Fruit fly (Drosophila melanogaster) whole organism, embryonic: Measurements from ENCODE around the gene CG13008.

ENCODE experiments used
- Aef1 ChIP-seq: fragments of 200-800 bp; sonication (Bioruptor generic); IDR thresholded peaks from 3 replicates; pipeline ENCODE4 v1.3.6; 2022; ENCODE audit warnings: missing biosample characterization, missing genetic modification characterization
- B-H2 ChIP-seq: fragments of 200-800 bp; sonication (Bioruptor generic); optimal IDR thresholded peaks from 2 replicates; lab custom pipeline; 2018; ENCODE audit warnings: missing biosample characterization, mild to moderate bottlenecking, missing genetic modification characterization
- CG10654 ChIP-seq: fragments of 200-800 bp; sonication (Bioruptor generic); optimal IDR thresholded peaks from 2 replicates; lab custom pipeline; 2016; ENCODE audit warnings: missing biosample characterization, missing genetic modification characterization
- CG11560 ChIP-seq: fragments of 200-800 bp; sonication (Bioruptor generic); IDR thresholded peaks from 3 replicates; pipeline ENCODE4 v1.3.6; 2022; ENCODE audit warnings: missing biosample characterization, missing genetic modification characterization
- CG11723 ChIP-seq: fragments of 200-800 bp; sonication (Bioruptor generic); optimal IDR thresholded peaks from 2 replicates; lab custom pipeline; 2017; ENCODE audit warnings: missing biosample characterization, mild to moderate bottlenecking, missing genetic modification characterization
- CG12769 ChIP-seq: fragments of 200-800 bp; sonication (Bioruptor generic); optimal IDR thresholded peaks from 2 replicates; lab custom pipeline; 2019; ENCODE audit warnings: missing biosample characterization, mild to moderate bottlenecking, missing genetic modification characterization, moderate library complexity
- CG13287 ChIP-seq: fragments of 200-800 bp; sonication (Bioruptor generic); IDR thresholded peaks from 2 replicates; pipeline ENCODE4 v1.3.6; 2022; ENCODE audit warnings: missing biosample characterization, missing genetic modification characterization; ENCODE audit not compliant: partially characterized antibody
- CG13296 ChIP-seq: fragments of 200-800 bp; sonication (Bioruptor generic); optimal IDR thresholded peaks from 3 replicates; lab custom pipeline; 2018; ENCODE audit warnings: missing biosample characterization, mild to moderate bottlenecking, missing genetic modification characterization
- CG13894 ChIP-seq: fragments of 200-800 bp; sonication (Bioruptor generic); optimal IDR thresholded peaks from 3 replicates; lab custom pipeline; 2018; ENCODE audit warnings: missing biosample characterization, mild to moderate bottlenecking, missing genetic modification characterization, moderate library complexity
- CG2120 ChIP-seq: fragments of 200-800 bp; sonication (Bioruptor generic); optimal IDR thresholded peaks from 3 replicates; lab custom pipeline; 2016; ENCODE audit warnings: missing biosample characterization, missing genetic modification characterization
- CG2712 ChIP-seq: fragments of 200-800 bp; optimal IDR thresholded peaks from 3 replicates; lab custom pipeline; 2019; ENCODE audit warnings: missing biosample characterization, mild to moderate bottlenecking, missing genetic modification characterization, moderate library complexity
- CG31365 ChIP-seq: fragments of 200-800 bp; sonication (Bioruptor generic); optimal IDR thresholded peaks from 2 replicates; lab custom pipeline; 2018; ENCODE audit warnings: missing biosample characterization, mild to moderate bottlenecking, missing genetic modification characterization
- CG34422 ChIP-seq: fragments of 200-800 bp; sonication (Bioruptor generic); IDR thresholded peaks from 3 replicates; pipeline ENCODE4 v1.3.6; 2022; ENCODE audit warnings: missing biosample characterization, missing genetic modification characterization
- CG3847 ChIP-seq: fragments of 200-800 bp; sonication (Bioruptor generic); IDR thresholded peaks from 2 replicates; pipeline ENCODE4 v1.3.6; 2022; ENCODE audit warnings: missing biosample characterization, missing genetic modification characterization
- CG3995 ChIP-seq: fragments of 200-800 bp; sonication (Bioruptor generic); optimal IDR thresholded peaks from 3 replicates; lab custom pipeline; 2016; ENCODE audit warnings: missing biosample characterization, missing genetic modification characterization
- CG4617 ChIP-seq: fragments of 200-800 bp; sonication (Bioruptor generic); optimal IDR thresholded peaks from 3 replicates; lab custom pipeline; 2016; ENCODE audit warnings: missing biosample characterization, missing genetic modification characterization, borderline replicate concordance
- CG6683 ChIP-seq: fragments of 200-800 bp; sonication (Bioruptor generic); optimal IDR thresholded peaks from 2 replicates; lab custom pipeline; 2017; ENCODE audit warnings: missing biosample characterization, mild to moderate bottlenecking, missing genetic modification characterization, missing genetic modification reagents
- CG9437 ChIP-seq: fragments of 200-800 bp; sonication (Bioruptor generic); optimal IDR thresholded peaks from 2 replicates; lab custom pipeline; 2018; ENCODE audit warnings: missing biosample characterization, mild to moderate bottlenecking, missing genetic modification characterization
- CG9932 ChIP-seq: fragments of 200-800 bp; sonication (Bioruptor generic); IDR thresholded peaks from 2 replicates; pipeline ENCODE4 v1.3.6; 2022; ENCODE audit warnings: missing biosample characterization, missing genetic modification characterization
- Camta ChIP-seq: fragments of 200-800 bp; sonication (Bioruptor generic); optimal IDR thresholded peaks from 2 replicates; lab custom pipeline; 2016; ENCODE audit warnings: missing biosample characterization, missing genetic modification characterization
- Chrac-16 ChIP-seq: fragments of 200-800 bp; sonication (Bioruptor generic); optimal IDR thresholded peaks from 3 replicates; lab custom pipeline; 2016; ENCODE audit warnings: missing biosample characterization, missing genetic modification characterization
- CkIIα-i1 ChIP-seq: fragments of 200-800 bp; sonication (Bioruptor generic); IDR thresholded peaks from 2 replicates; pipeline ENCODE4 v1.3.6; 2022; ENCODE audit warnings: missing biosample characterization, missing genetic modification characterization
- Dek ChIP-seq: fragments of 200-800 bp; sonication (Bioruptor generic); optimal IDR thresholded peaks from 3 replicates; lab custom pipeline; 2019; ENCODE audit warnings: missing biosample characterization, mild to moderate bottlenecking, missing genetic modification characterization, moderate library complexity
- Doc2 ChIP-seq: fragments of 200-800 bp; sonication (Bioruptor generic); IDR thresholded peaks from 2 replicates; pipeline ENCODE4 v1.3.6; 2022; ENCODE audit warnings: missing biosample characterization, missing genetic modification characterization
- Doc3 ChIP-seq: fragments of 200-800 bp; sonication (Bioruptor generic); IDR thresholded peaks from 3 replicates; pipeline ENCODE4 v1.3.6; 2022; ENCODE audit warnings: missing biosample characterization, missing genetic modification characterization; ENCODE audit not compliant: partially characterized antibody
- Ets65A ChIP-seq: fragments of 200-800 bp; sonication (Bioruptor generic); peaks from one replicate; lab custom pipeline; 2016; ENCODE audit warnings: missing biosample characterization, missing genetic modification characterization
- Fer3 ChIP-seq: fragments of 200-800 bp; sonication (Bioruptor generic); optimal IDR thresholded peaks from 2 replicates; lab custom pipeline; 2018; ENCODE audit warnings: missing biosample characterization, mild to moderate bottlenecking, missing genetic modification characterization, moderate library complexity
- Gsc ChIP-seq: fragments of 200-800 bp; sonication (Bioruptor generic); IDR thresholded peaks from 2 replicates; pipeline ENCODE4 v1.3.6; 2022; ENCODE audit warnings: missing biosample characterization, missing genetic modification characterization
- Hr39 ChIP-seq: fragments of >200 bp; optimal IDR thresholded peaks from 2 replicates; lab custom pipeline; 2017
- Hr78 ChIP-seq, 2 experiments: fragments of 200-800 bp in 1 of 2; fragments of >200 bp in 1 of 2; sonication (Bioruptor generic) in 1 of 2; optimal IDR thresholded peaks; 2 replicates each; lab custom pipeline; 2017 to 2019; ENCODE audit warnings: missing biosample characterization in 2 of 2, missing genetic modification characterization in 2 of 2, mild to moderate bottlenecking in 1 of 2, moderate library complexity in 1 of 2
- Lim3 ChIP-seq: fragments of 200-800 bp; sonication (Bioruptor generic); IDR thresholded peaks from 2 replicates; pipeline ENCODE4 v1.3.6; 2022; ENCODE audit warnings: missing biosample characterization, missing genetic modification characterization
- Lpt ChIP-seq: fragments of >200 bp; optimal IDR thresholded peaks from 2 replicates; lab custom pipeline; 2018; ENCODE audit warnings: missing biosample characterization, missing genetic modification characterization
- MBD-R2 ChIP-seq: fragments of 200-800 bp; sonication (Bioruptor generic); IDR thresholded peaks from 2 replicates; pipeline ENCODE4 v1.3.6; 2022; ENCODE audit warnings: missing biosample characterization, missing genetic modification characterization
- Ravus ChIP-seq: fragments of 200-800 bp; sonication (Bioruptor generic); IDR thresholded peaks from 2 replicates; pipeline ENCODE4 v1.3.6; 2022; ENCODE audit warnings: missing biosample characterization, missing genetic modification characterization
- Taf1 ChIP-seq: fragments of 200-800 bp; sonication (Bioruptor generic); IDR thresholded peaks from 2 replicates; pipeline ENCODE4 v1.3.6; 2022; ENCODE audit warnings: missing biosample characterization, missing genetic modification characterization
- amos ChIP-seq: fragments of 200-800 bp; sonication (Bioruptor generic); IDR thresholded peaks from 2 replicates; pipeline ENCODE4 v1.3.6; 2022; ENCODE audit warnings: missing biosample characterization, missing genetic modification characterization; ENCODE audit not compliant: partially characterized antibody
- disco-r ChIP-seq: fragments of 200-800 bp; sonication (Bioruptor generic); optimal IDR thresholded peaks from 2 replicates; lab custom pipeline; 2016; ENCODE audit warnings: missing biosample characterization, missing genetic modification characterization
- ems ChIP-seq: fragments of 200-800 bp; sonication (Bioruptor generic); optimal IDR thresholded peaks from 3 replicates; lab custom pipeline; 2016; ENCODE audit warnings: missing biosample characterization, missing genetic modification characterization
- esg ChIP-seq: fragments of 200-800 bp; sonication (Bioruptor generic); conservative IDR thresholded peaks from 2 replicates; pipeline ENCODE4 v1.3.6; 2022; ENCODE audit warnings: missing biosample characterization, missing genetic modification characterization
- hbn ChIP-seq: fragments of 200-800 bp; sonication (Bioruptor generic); IDR thresholded peaks from 2 replicates; pipeline ENCODE4 v1.3.6; 2022; ENCODE audit warnings: missing biosample characterization, missing genetic modification characterization; ENCODE audit not compliant: partially characterized antibody
- lov ChIP-seq, 2 experiments: fragments of 200-800 bp in 1 of 2; fragments of >200 bp in 1 of 2; sonication (Bioruptor generic) in 1 of 2; IDR thresholded peaks in 1 of 2; optimal IDR thresholded peaks in 1 of 2; 2 replicates in 1 of 2; 3 replicates in 1 of 2; pipeline versions ENCODE4 v1.3.6 to Lab custom; 2017 to 2022; ENCODE audit warnings: missing biosample characterization in 1 of 2, missing genetic modification characterization in 1 of 2
- mam ChIP-seq: fragments of 200-800 bp; sonication (Bioruptor generic); optimal IDR thresholded peaks from 3 replicates; lab custom pipeline; 2016; ENCODE audit warnings: missing biosample characterization, missing genetic modification characterization
- mld ChIP-seq: fragments of 200-800 bp; sonication (Bioruptor generic); IDR thresholded peaks from 3 replicates; pipeline ENCODE4 v1.3.6; 2022; ENCODE audit warnings: missing biosample characterization, missing genetic modification characterization; ENCODE audit not compliant: partially characterized antibody
- nerfin-1 ChIP-seq: fragments of 200-800 bp; sonication (Bioruptor generic); optimal IDR thresholded peaks from 3 replicates; lab custom pipeline; 2019; ENCODE audit warnings: missing biosample characterization, mild to moderate bottlenecking, missing genetic modification characterization, moderate library complexity
- odd ChIP-seq: fragments of 200-800 bp; sonication (Bioruptor generic); optimal IDR thresholded peaks from 2 replicates; lab custom pipeline; 2017; ENCODE audit warnings: missing biosample characterization, mild to moderate bottlenecking, missing genetic modification characterization
- pb ChIP-seq: fragments of 200-800 bp; sonication (Bioruptor generic); optimal IDR thresholded peaks from 3 replicates; lab custom pipeline; 2016; ENCODE audit warnings: missing biosample characterization, missing genetic modification characterization
- pho ChIP-seq: fragments of 200-800 bp; sonication (Bioruptor generic); optimal IDR thresholded peaks from 2 replicates; lab custom pipeline; 2016; ENCODE audit warnings: missing biosample characterization, missing genetic modification characterization
- repo ChIP-seq: fragments of 200-800 bp; sonication (Bioruptor generic); optimal IDR thresholded peaks from 2 replicates; lab custom pipeline; 2016; ENCODE audit warnings: missing biosample characterization, missing genetic modification characterization
- row ChIP-seq: fragments of 200-800 bp; sonication (Bioruptor generic); IDR thresholded peaks from 3 replicates; pipeline ENCODE4 v1.3.6; 2022; ENCODE audit warnings: missing biosample characterization, missing genetic modification characterization
- tap ChIP-seq: fragments of 200-800 bp; optimal IDR thresholded peaks from 3 replicates; lab custom pipeline; 2019; ENCODE audit warnings: missing biosample characterization, mild to moderate bottlenecking, missing genetic modification characterization, moderate library complexity

The CG13008 gene

DNA sequence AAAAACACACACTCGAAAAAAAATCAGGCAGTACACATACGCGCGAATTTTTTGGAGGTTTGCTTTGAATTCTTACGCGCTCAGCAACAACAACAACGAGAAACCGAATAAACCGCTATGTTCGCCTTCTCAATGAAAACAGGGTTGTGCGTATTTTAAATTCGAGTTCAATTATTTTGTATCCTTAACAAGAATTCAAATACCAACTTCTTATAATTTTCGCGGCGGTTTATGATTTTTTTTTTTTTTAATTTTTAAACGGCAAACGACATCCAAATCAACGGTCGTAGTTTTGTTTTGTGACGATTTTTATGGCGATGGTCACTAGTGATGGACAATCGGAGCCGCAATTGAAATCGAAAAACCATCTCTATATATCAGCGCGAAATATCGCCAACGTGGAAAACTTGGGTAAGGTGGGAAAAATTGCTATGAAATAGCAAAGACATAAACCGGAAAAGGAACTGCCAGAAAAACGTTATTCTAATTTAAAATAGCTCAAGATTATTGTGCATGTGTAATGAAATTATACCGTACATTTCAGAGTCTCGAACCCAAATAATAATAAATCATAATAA is 40.6 kb downstream of the CG13008 start, which contains the start of gene goe (continued):
- TF ChIP-seq mam (GFP tag; lab: Kevin White, UChicago) (peak; percentile 89), CG9932 (GFP tag; lab: Robert Waterston, UW) (peak; percentile 92), esg (GFP tag; lab: Robert Waterston, UW) (peak; percentile 24; the same call in 1 of the 2 replicates), nerfin-1 (no peak), CG34422 (peak; percentile 75), CG12769 (tag; lab: Kevin White, UChicago) (peak; percentile 81), Camta (GFP tag; lab: Kevin White, UChicago) (peak; percentile 72), CG2120 (GFP tag; lab: Kevin White, UChicago) (peak; percentile 89), CG11723 (GFP tag; lab: Kevin White, UChicago) (peak; percentile 64), CG2712 (tag; lab: Kevin White, UChicago) (peak; percentile 53), hbn (GFP tag; lab: Robert Waterston, UW) (peak; percentile 87), mld (GFP tag; lab: Robert Waterston, UW) (peak; percentile 65; the same call in 1 of the 3 replicates), row (GFP tag; lab: Robert Waterston, UW) (peak; percentile 76), ems (GFP tag; lab: Kevin White, UChicago) (peak; percentile 64), pho (GFP tag; lab: Kevin White, UChicago) (peak; percentile 91), Ets65A (GFP tag; lab: Kevin White, UChicago) (peak; percentile 99), Hr39 (lab: Kevin White, UChicago) (no peak), lov (optimal IDR thresholded peaks at IDR 0.05; lab: Kevin White, UChicago) (no peak), lov (GFP tag; IDR thresholded peaks at IDR 0.05; lab: Robert Waterston, UW) (peak; percentile 84; the same call in 2 of the 3 replicates), CG10654 (GFP tag; lab: Kevin White, UChicago) (peak; percentile 74), B-H2 (GFP tag; lab: Kevin White, UChicago) (peak; percentile 74), CG13287 (GFP tag; lab: Robert Waterston, UW) (peak; percentile 93), CG13296 (GFP tag; lab: Kevin White, UChicago) (peak; percentile 73), Fer3 (tag; lab: Kevin White, UChicago) (peak; percentile 72), CG9437 (GFP tag; lab: Kevin White, UChicago) (peak; percentile 56), odd (peak; percentile 63), repo (peak; percentile 69), CG4617 (GFP tag; lab: Kevin White, UChicago) (peak; percentile 25), Doc3 (GFP tag; lab: Robert Waterston, UW) (peak; percentile 69), Lim3 (GFP tag; lab: Robert Waterston, UW) (no peak), CG3995 (peak; percentile 49), Gsc (GFP tag; lab: Robert Waterston, UW) (no peak), pb (peak; percentile 65), Lpt (GFP tag; lab: Kevin White, UChicago) (no peak), Doc2 (GFP tag; lab: Robert Waterston, UW) (no peak), CG6683 (GFP tag; lab: Kevin White, UChicago) (peak; percentile 56), CG31365 (tag; lab: Kevin White, UChicago) (peak; percentile 43), Chrac-16 (GFP tag; lab: Kevin White, UChicago) (peak; percentile 76), Ravus (GFP tag; lab: Robert Waterston, UW) (peak; percentile 2; the same call in 1 of the 2 replicates), tap (tag; lab: Kevin White, UChicago) (peak; percentile 34), disco-r (GFP tag; lab: Kevin White, UChicago) (peak; percentile 83), CG11560 (tag; lab: Robert Waterston, UW) (peak; percentile 51; the same call in 2 of the 3 replicates), Aef1 (GFP tag; lab: Robert Waterston, UW) (peak; percentile 76), CkIIα-i1 (no peak), MBD-R2 (GFP tag; lab: Robert Waterston, UW) (peak; percentile 67), CG13894 (peak; percentile 70), Dek (tag; lab: Kevin White, UChicago) (peak; percentile 82), CG3847 (peak; percentile 81), Hr78 (GFP tag; optimal IDR thresholded peaks at IDR 0.05; lab: Kevin White, UChicago) (no peak), Taf1 (GFP tag; lab: Robert Waterston, UW) (peak; percentile 38; the same call in 1 of the 2 replicates), amos (GFP tag; lab: Robert Waterston, UW) (peak; percentile 97)
